Worm (Caenorhabditis elegans): ENCODE measurements around the gene hlh-12.

DNA sequence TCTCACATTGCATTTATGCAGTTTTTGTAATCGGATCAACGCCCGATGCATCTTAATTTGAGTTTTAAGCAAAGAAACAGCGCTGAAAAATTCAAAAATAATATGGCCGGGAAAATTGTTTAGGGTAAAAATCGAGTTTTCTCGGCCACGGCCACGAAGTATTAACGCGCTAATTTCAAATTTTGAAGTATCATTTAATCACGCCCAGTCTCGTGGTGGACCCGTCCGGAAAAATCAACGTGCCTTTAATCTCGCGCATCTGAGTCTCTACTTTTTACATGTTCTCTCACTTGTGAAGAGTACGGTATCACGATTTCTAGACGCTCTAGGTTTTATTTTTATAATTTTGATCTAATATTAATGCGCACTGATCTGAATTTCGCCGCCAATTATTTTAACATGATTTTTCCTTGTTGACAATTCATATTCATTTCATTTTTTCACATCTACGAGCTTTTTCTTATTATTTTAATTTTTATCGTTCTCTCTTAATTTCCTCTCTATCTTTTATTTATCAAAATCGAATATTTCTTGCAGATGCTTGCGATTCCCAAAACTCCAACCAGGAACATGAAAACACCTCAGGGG, 19.6 kb upstream of the hlh-12 start, which contains the start of the genes acdh-13 and mesp-1:
- TF ChIP-seq pha-4 (tag; optimal IDR thresholded peaks at IDR 0.05), result peak; percentile 40
- no peak for TF ChIP-seq nhr-28 (tag; optimal IDR thresholded peaks at IDR 0.05)
- no peak for TF ChIP-seq nhr-77 (tag; optimal IDR thresholded peaks at IDR 0.05)
- TF ChIP-seq mdl-1 (tag; optimal IDR thresholded peaks at IDR 0.05), result no peak
- no peak for TF ChIP-seq skn-1 (tag; optimal IDR thresholded peaks at IDR 0.05)
- TF ChIP-seq nhr-25 (tag; optimal IDR thresholded peaks at IDR 0.05), result no peak
- peak; percentile 52 for TF ChIP-seq snpc-4 (tag; optimal IDR thresholded peaks at IDR 0.05)
- no peak for TF ChIP-seq fos-1 (tag; optimal IDR thresholded peaks at IDR 0.05)
- TF ChIP-seq elt-2 (tag; optimal IDR thresholded peaks at IDR 0.05), result no peak
- no peak for TF ChIP-seq unc-62 (GFP tag; optimal IDR thresholded peaks at IDR 0.05)
- TF ChIP-seq ztf-11 (tag; optimal IDR thresholded peaks at IDR 0.05), result no peak
- no peak for TF ChIP-seq elt-1 (tag; optimal IDR thresholded peaks at IDR 0.05)
- no peak for TF ChIP-seq ZK546.5 (tag; optimal IDR thresholded peaks at IDR 0.05)

All from whole organism, L3 larva.